Fruit fly (Drosophila melanogaster) whole organism, embryonic: ENCODE measurements around the gene mRpS31.
A peak's percentile ranks its signal among the peaks of the same experiment; 100 is the strongest.

ENCODE experiments used
- Abd-B ChIP-seq: fragments of 200-800 bp; sonication (Bioruptor generic); optimal IDR thresholded peaks from 2 replicates; lab custom pipeline; 2018; ENCODE audit warnings: missing biosample characterization, mild to moderate bottlenecking, missing genetic modification characterization, moderate library complexity
- Atf6 ChIP-seq: fragments of 200-800 bp; sonication (Bioruptor generic); IDR thresholded peaks from 2 replicates; pipeline ENCODE4 v1.3.6; 2022; ENCODE audit warnings: missing biosample characterization, missing genetic modification characterization
- Blimp-1 ChIP-seq: fragments of 200-800 bp; sonication (Bioruptor generic); optimal IDR thresholded peaks from 3 replicates; lab custom pipeline; 2018; ENCODE audit warnings: missing biosample characterization, missing genetic modification characterization, mild to moderate bottlenecking, moderate library complexity, missing genetic modification reagents
- BtbVII ChIP-seq: fragments of 200-800 bp; sonication (Bioruptor generic); optimal IDR thresholded peaks from 3 replicates; lab custom pipeline; 2017; ENCODE audit warnings: missing biosample characterization, mild to moderate bottlenecking, missing genetic modification characterization
- CG10267 ChIP-seq: fragments of 200-800 bp; sonication (Bioruptor generic); optimal IDR thresholded peaks from 2 replicates; lab custom pipeline; 2018; ENCODE audit warnings: missing biosample characterization, mild to moderate bottlenecking, missing genetic modification characterization, moderate library complexity
- CG12236 ChIP-seq: fragments of 200-800 bp; sonication (Bioruptor generic); optimal IDR thresholded peaks from 2 replicates; lab custom pipeline; 2016; ENCODE audit warnings: missing biosample characterization, missing genetic modification characterization
- CG13624 ChIP-seq: fragments of 200-800 bp; sonication (Bioruptor generic); optimal IDR thresholded peaks from 2 replicates; lab custom pipeline; 2016; ENCODE audit warnings: missing biosample characterization, missing genetic modification characterization
- CG14860 ChIP-seq: fragments of 200-800 bp; sonication (Bioruptor generic); IDR thresholded peaks from 3 replicates; pipeline ENCODE4 v1.3.6; 2022; ENCODE audit warnings: missing biosample characterization, missing genetic modification characterization; ENCODE audit not compliant: partially characterized antibody
- CG15011 ChIP-seq: fragments of 200-800 bp; sonication (Bioruptor generic); optimal IDR thresholded peaks from 3 replicates; lab custom pipeline; 2018; ENCODE audit warnings: missing biosample characterization, mild to moderate bottlenecking, missing genetic modification characterization
- CG1529 ChIP-seq: fragments of 200-800 bp; sonication (Bioruptor generic); optimal IDR thresholded peaks from 3 replicates; lab custom pipeline; 2018; ENCODE audit warnings: missing biosample characterization, missing genetic modification characterization
- CG15479 ChIP-seq: fragments of 200-800 bp; sonication (Bioruptor generic); optimal IDR thresholded peaks from 3 replicates; lab custom pipeline; 2019; ENCODE audit warnings: missing biosample characterization, mild to moderate bottlenecking, missing genetic modification characterization, moderate library complexity
- CG1647 ChIP-seq: fragments of 200-800 bp; sonication (Bioruptor generic); optimal IDR thresholded peaks from 3 replicates; lab custom pipeline; 2016; ENCODE audit warnings: missing biosample characterization, missing genetic modification characterization
- CG18599 ChIP-seq: fragments of 200-800 bp; sonication (Bioruptor generic); optimal IDR thresholded peaks from 3 replicates; lab custom pipeline; 2017; ENCODE audit warnings: missing biosample characterization, missing genetic modification characterization, mild to moderate bottlenecking, moderate library complexity, missing genetic modification reagents
- CG31388 ChIP-seq: fragments of 200-800 bp; sonication (Bioruptor generic); optimal IDR thresholded peaks from 2 replicates; lab custom pipeline; 2016; ENCODE audit warnings: missing biosample characterization, missing genetic modification characterization
- CG3163 ChIP-seq: fragments of 200-800 bp; sonication (Bioruptor generic); optimal IDR thresholded peaks from 3 replicates; lab custom pipeline; 2016; ENCODE audit warnings: missing biosample characterization, missing genetic modification characterization
- CG33557 ChIP-seq: fragments of 200-800 bp; sonication (Bioruptor generic); optimal IDR thresholded peaks from 2 replicates; lab custom pipeline; 2019; ENCODE audit warnings: missing biosample characterization, mild to moderate bottlenecking, missing genetic modification characterization, moderate library complexity
- CG3847 ChIP-seq: fragments of 200-800 bp; sonication (Bioruptor generic); IDR thresholded peaks from 2 replicates; pipeline ENCODE4 v1.3.6; 2022; ENCODE audit warnings: missing biosample characterization, missing genetic modification characterization
- CG6272 ChIP-seq: fragments of 200-800 bp; sonication (Bioruptor generic); IDR thresholded peaks from 2 replicates; pipeline ENCODE4 v1.3.6; 2022; ENCODE audit warnings: missing biosample characterization, missing genetic modification characterization
- CG6654 ChIP-seq: fragments of 200-800 bp; sonication (Bioruptor generic); optimal IDR thresholded peaks from 2 replicates; lab custom pipeline; 2017; ENCODE audit warnings: missing biosample characterization, mild to moderate bottlenecking, missing genetic modification characterization
- CG7271 ChIP-seq: fragments of 200-800 bp; sonication (Bioruptor generic); optimal IDR thresholded peaks from 2 replicates; lab custom pipeline; 2018; ENCODE audit warnings: missing biosample characterization, mild to moderate bottlenecking, missing genetic modification characterization, moderate library complexity
- CG9797 ChIP-seq: fragments of 200-800 bp; sonication (Bioruptor generic); optimal IDR thresholded peaks from 3 replicates; lab custom pipeline; 2018; ENCODE audit warnings: missing biosample characterization, mild to moderate bottlenecking, missing genetic modification characterization
- CG9876 ChIP-seq: fragments of 200-800 bp; sonication (Bioruptor generic); optimal IDR thresholded peaks from 2 replicates; lab custom pipeline; 2016; ENCODE audit warnings: missing biosample characterization, missing genetic modification characterization
- D ChIP-seq, 2 experiments: fragments of 200-800 bp in 1 of 2; fragments of >200 bp in 1 of 2; sonication (Bioruptor generic) in 1 of 2; optimal IDR thresholded peaks; 2 replicates in 1 of 2; 3 replicates in 1 of 2; lab custom pipeline; 2017; ENCODE audit warnings: mild to moderate bottlenecking in 1 of 2, missing biosample characterization in 1 of 2, missing genetic modification characterization in 1 of 2, missing genetic modification reagents in 1 of 2
- HLH3B ChIP-seq: fragments of 200-800 bp; sonication (Bioruptor generic); IDR thresholded peaks from 2 replicates; pipeline ENCODE4 v1.3.6; 2022; ENCODE audit warnings: missing biosample characterization, missing genetic modification characterization
- HLHmδ ChIP-seq: fragments of 200-800 bp; sonication (Bioruptor generic); optimal IDR thresholded peaks from 2 replicates; lab custom pipeline; 2018; ENCODE audit warnings: missing biosample characterization, mild to moderate bottlenecking, missing genetic modification characterization, moderate library complexity
- Lpt ChIP-seq: fragments of >200 bp; optimal IDR thresholded peaks from 2 replicates; lab custom pipeline; 2018; ENCODE audit warnings: missing biosample characterization, missing genetic modification characterization
- MBD-R2 ChIP-seq: fragments of 200-800 bp; sonication (Bioruptor generic); IDR thresholded peaks from 2 replicates; pipeline ENCODE4 v1.3.6; 2022; ENCODE audit warnings: missing biosample characterization, missing genetic modification characterization
- NK7.1 ChIP-seq: fragments of 200-800 bp; sonication (Bioruptor generic); optimal IDR thresholded peaks from 3 replicates; lab custom pipeline; 2016; ENCODE audit warnings: missing biosample characterization, missing genetic modification characterization
- Pdp1 ChIP-seq, 2 experiments: fragments of 200-800 bp; sonication (Bioruptor generic); optimal IDR thresholded peaks; 3 replicates each; lab custom pipeline; 2016; ENCODE audit warnings: missing biosample characterization in 2 of 2, missing genetic modification characterization in 2 of 2, mild to moderate bottlenecking in 1 of 2, moderate library complexity in 1 of 2
- Ptx1 ChIP-seq: fragments of 200-800 bp; sonication (Bioruptor generic); IDR thresholded peaks from 2 replicates; pipeline ENCODE4 v1.3.6; 2022; ENCODE audit warnings: missing biosample characterization, missing genetic modification characterization
- Rfx ChIP-seq: fragments of 200-800 bp; sonication (Bioruptor generic); IDR thresholded peaks from 2 replicates; pipeline ENCODE4 v1.3.6; 2022; ENCODE audit warnings: missing biosample characterization, missing genetic modification characterization
- aop ChIP-seq: fragments of 200-800 bp; sonication (Bioruptor generic); IDR thresholded peaks from 2 replicates; pipeline ENCODE4 v1.3.6; 2022; ENCODE audit warnings: missing biosample characterization, missing genetic modification characterization
- ara ChIP-seq: fragments of 200-800 bp; sonication (Bioruptor generic); IDR thresholded peaks from 2 replicates; pipeline ENCODE4 v1.3.6; 2022; ENCODE audit warnings: missing biosample characterization, missing genetic modification characterization
- chm ChIP-seq: fragments of 200-800 bp; sonication (Bioruptor generic); IDR thresholded peaks from 2 replicates; pipeline ENCODE4 v1.3.6; 2022; ENCODE audit warnings: missing biosample characterization, missing genetic modification characterization
- ci ChIP-seq: fragments of 200-800 bp; sonication (Bioruptor generic); IDR thresholded peaks from 3 replicates; pipeline ENCODE4 v1.3.6; 2022; ENCODE audit warnings: missing biosample characterization, missing genetic modification characterization
- crol ChIP-seq: fragments of 200-800 bp; sonication (Bioruptor generic); IDR thresholded peaks from 2 replicates; pipeline ENCODE4 v1.3.6; 2022; ENCODE audit warnings: missing biosample characterization, missing genetic modification characterization
- dysf ChIP-seq: fragments of 200-800 bp; sonication (Bioruptor generic); IDR thresholded peaks from 3 replicates; pipeline ENCODE4 v1.3.6; 2022; ENCODE audit warnings: missing biosample characterization, missing genetic modification characterization
- esg ChIP-seq: fragments of 200-800 bp; sonication (Bioruptor generic); conservative IDR thresholded peaks from 2 replicates; pipeline ENCODE4 v1.3.6; 2022; ENCODE audit warnings: missing biosample characterization, missing genetic modification characterization
- ewg ChIP-seq: fragments of 200-800 bp; sonication (Bioruptor generic); optimal IDR thresholded peaks from 3 replicates; lab custom pipeline; 2017; ENCODE audit warnings: mild to moderate bottlenecking, missing biosample characterization, missing genetic modification reagents, missing genetic modification characterization
- fd64A ChIP-seq: fragments of 200-800 bp; sonication (Bioruptor generic); optimal IDR thresholded peaks from 3 replicates; lab custom pipeline; 2018; ENCODE audit warnings: missing biosample characterization, mild to moderate bottlenecking, missing genetic modification characterization
- gsb ChIP-seq: fragments of 200-800 bp; sonication (Bioruptor generic); IDR thresholded peaks from 2 replicates; pipeline ENCODE4 v1.3.6; 2022; ENCODE audit warnings: missing biosample characterization, missing genetic modification characterization
- lov ChIP-seq, 2 experiments: fragments of 200-800 bp in 1 of 2; fragments of >200 bp in 1 of 2; sonication (Bioruptor generic) in 1 of 2; IDR thresholded peaks in 1 of 2; optimal IDR thresholded peaks in 1 of 2; 2 replicates in 1 of 2; 3 replicates in 1 of 2; pipeline versions ENCODE4 v1.3.6 to Lab custom; 2017 to 2022; ENCODE audit warnings: missing biosample characterization in 1 of 2, missing genetic modification characterization in 1 of 2
- nerfin-1 ChIP-seq: fragments of 200-800 bp; sonication (Bioruptor generic); optimal IDR thresholded peaks from 3 replicates; lab custom pipeline; 2019; ENCODE audit warnings: missing biosample characterization, mild to moderate bottlenecking, missing genetic modification characterization, moderate library complexity
- otp ChIP-seq: fragments of 200-800 bp; sonication (Bioruptor generic); IDR thresholded peaks from 3 replicates; pipeline ENCODE4, ENCODE4 v1.3.6; 2022; ENCODE audit warnings: missing biosample characterization, missing genetic modification characterization
- pho ChIP-seq: fragments of 200-800 bp; sonication (Bioruptor generic); optimal IDR thresholded peaks from 2 replicates; lab custom pipeline; 2016; ENCODE audit warnings: missing biosample characterization, missing genetic modification characterization
- prd ChIP-seq, 3 experiments: fragments of >200 bp in 2 of 3; fragments of 200-800 bp in 1 of 3; sonication (Bioruptor generic) in 1 of 3; optimal IDR thresholded peaks in 2 of 3; IDR thresholded peaks in 1 of 3; 2 replicates in 2 of 3; 3 replicates in 1 of 3; pipeline versions ENCODE4 v1.3.6 to Lab custom; 2017 to 2022; ENCODE audit warnings: missing biosample characterization in 1 of 3, missing genetic modification characterization in 1 of 3
- psq ChIP-seq: fragments of 200-800 bp; sonication (Bioruptor generic); optimal IDR thresholded peaks from 2 replicates; lab custom pipeline; 2017; ENCODE audit warnings: missing biosample characterization, missing genetic modification characterization
- so ChIP-seq: fragments of 200-800 bp; sonication (Bioruptor generic); IDR thresholded peaks from 3 replicates; pipeline ENCODE4 v1.3.6; 2022; ENCODE audit warnings: missing biosample characterization, missing genetic modification characterization
- zfh1 ChIP-seq: fragments of 200-800 bp; sonication (Bioruptor generic); IDR thresholded peaks from 3 replicates; pipeline ENCODE4 v1.3.6; 2022; ENCODE audit warnings: missing biosample characterization, missing genetic modification characterization

The mRpS31 gene

DNA sequence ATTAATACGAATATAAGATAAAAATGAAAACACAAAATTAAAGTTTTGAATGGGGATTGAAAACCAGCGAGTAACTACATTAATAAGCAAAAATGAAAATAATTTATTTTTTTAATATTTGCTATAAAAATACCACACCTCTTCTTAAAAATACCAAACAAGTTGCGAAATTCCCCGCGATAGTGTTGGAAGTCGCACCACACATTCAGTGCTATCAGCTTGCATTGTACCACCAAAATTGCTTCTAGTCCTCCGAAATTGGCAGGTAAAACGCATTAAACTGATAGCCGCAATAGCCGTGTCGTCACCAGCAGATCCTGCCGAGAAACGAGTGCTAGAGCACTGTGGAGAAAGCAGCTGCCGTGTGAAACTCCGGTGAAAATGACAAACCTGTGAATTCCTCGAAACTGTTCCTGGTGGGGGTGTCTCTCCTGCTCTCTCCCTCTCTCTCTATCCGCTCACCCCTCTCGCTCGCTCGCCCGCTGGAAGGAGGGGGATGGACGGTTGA lies 16.9 kb upstream of the mRpS31 start, which contains the start of gene Hip14 (continued):
- TF ChIP-seq dysf (GFP tag; lab: Robert Waterston, UW) (no peak), CG33557 (GFP tag; lab: Kevin White, UChicago) (no peak), CG18599 (GFP tag; lab: Kevin White, UChicago) (peak; percentile 44), fd64A (no peak), esg (GFP tag; lab: Robert Waterston, UW) (no peak), prd (optimal IDR thresholded peaks at IDR 0.05; lab: Kevin White, UChicago) (no peak), prd (GFP tag; IDR thresholded peaks at IDR 0.05; lab: Robert Waterston, UW) (0 out of 3 replicates have a peak, but pooled peaks have one; percentile 17), HLHmδ (no peak), CG6272 (GFP tag; lab: Robert Waterston, UW) (0 out of 2 replicates have a peak, but pooled peaks have one; percentile 4), Lpt (no peak), ara (GFP tag; lab: Robert Waterston, UW) (0 out of 2 replicates have a peak, but pooled peaks have one; percentile 20), CG14860 (GFP tag; lab: Robert Waterston, UW) (no peak), Blimp-1 (GFP tag; lab: Kevin White, UChicago) (no peak), Rfx (GFP tag; lab: Robert Waterston, UW) (no peak), crol (peak; percentile 91), pho (GFP tag; lab: Kevin White, UChicago) (no peak), so (GFP tag; lab: Robert Waterston, UW) (no peak), CG10267 (tag; lab: Kevin White, UChicago) (peak; percentile 94), CG6654 (GFP tag; lab: Kevin White, UChicago) (no peak), CG15011 (GFP tag; lab: Kevin White, UChicago) (no peak), D (optimal IDR thresholded peaks at IDR 0.05; lab: Kevin White, UChicago) (peak; percentile 62), D (GFP tag; optimal IDR thresholded peaks at IDR 0.05; lab: Kevin White, UChicago) (no peak), CG9876 (no peak), chm (GFP tag; lab: Robert Waterston, UW) (peak; percentile 20; the same call in 1 of the 2 replicates), CG1647 (peak; percentile 21), HLH3B (GFP tag; lab: Robert Waterston, UW) (no peak), Atf6 (GFP tag; lab: Robert Waterston, UW) (no peak), CG1529 (GFP tag; lab: Kevin White, UChicago) (no peak), CG31388 (GFP tag; lab: Kevin White, UChicago) (no peak), ci (GFP tag; lab: Robert Waterston, UW) (peak; percentile 62; the same call in 2 of the 3 replicates), CG3163 (GFP tag; lab: Kevin White, UChicago) (no peak), CG3847 (GFP tag; lab: Robert Waterston, UW) (0 out of 2 replicates have a peak, but pooled peaks have one; percentile 14), zfh1 (GFP tag; lab: Robert Waterston, UW) (0 out of 3 replicates have a peak, but pooled peaks have one; percentile 38), aop (no peak), NK7.1 (GFP tag; lab: Kevin White, UChicago) (no peak), CG7271 (tag; lab: Kevin White, UChicago) (no peak), ewg (GFP tag; lab: Kevin White, UChicago) (no peak), Ptx1 (no peak), Pdp1 (GFP tag; optimal IDR thresholded peaks at IDR 0.05; lab: Kevin White, UChicago) (peak in 1 of 2 experiments; percentile 49), MBD-R2 (peak; percentile 57), psq (GFP tag; lab: Kevin White, UChicago) (no peak), CG15479 (GFP tag; lab: Kevin White, UChicago) (peak; percentile 56), CG9797 (GFP tag; lab: Kevin White, UChicago) (peak; percentile 54), lov (optimal IDR thresholded peaks at IDR 0.05; lab: Kevin White, UChicago) (no peak), lov (GFP tag; IDR thresholded peaks at IDR 0.05; lab: Robert Waterston, UW) (no peak), BtbVII (GFP tag; lab: Kevin White, UChicago) (peak; percentile 4), gsb (GFP tag; lab: Robert Waterston, UW) (no peak), nerfin-1 (tag; lab: Kevin White, UChicago) (peak; percentile 80), CG13624 (GFP tag; lab: Kevin White, UChicago) (no peak), Abd-B (GFP tag; lab: Kevin White, UChicago) (no peak), CG12236 (no peak), otp (no peak)
